Worm (Caenorhabditis elegans) whole organism, midembryonic: ENCODE results near the gene F54B3.4.

Experiments used
- T22C8.4 ChIP-seq: fragments of 200-800 bp; sonication (Bioruptor generic); IDR thresholded peaks from 2 replicates; pipeline ENCODE4 v1.3.6; 2022; ENCODE audit warnings: missing genetic modification characterization, missing compliant biosample characterization
- cog-1 ChIP-seq: sonication (generic microtip); optimal IDR thresholded peaks from 2 replicates; lab custom pipeline; 2016; ENCODE audit warnings: missing genetic modification characterization, missing compliant biosample characterization
- flt-1 ChIP-seq: fragments of 200-800 bp; sonication (Bioruptor generic); IDR thresholded peaks from 2 replicates; pipeline ENCODE4 v1.3.6; 2022; ENCODE audit warnings: missing genetic modification characterization, missing compliant biosample characterization
- klf-2 ChIP-seq: fragments of 200-800 bp; sonication (Bioruptor generic); conservative IDR thresholded peaks from 2 replicates; pipeline ENCODE4 v1.3.6; 2022; ENCODE audit warnings: missing genetic modification reagents, missing genetic modification characterization, missing compliant biosample characterization
- med-1 ChIP-seq: sonication (generic microtip); optimal IDR thresholded peaks from 2 replicates; lab custom pipeline; 2017; ENCODE audit warnings: missing genetic modification characterization, mild to moderate bottlenecking, missing compliant biosample characterization, antibody characterized with exemption, missing genetic modification reagents; ENCODE audit not compliant: insufficient read depth
- ref-1 ChIP-seq: fragments of 200-800 bp; sonication (Bioruptor generic); conservative IDR thresholded peaks from 2 replicates; pipeline ENCODE4 v1.3.6; 2022; ENCODE audit warnings: missing genetic modification reagents, missing genetic modification characterization, missing compliant biosample characterization
- tab-1 ChIP-seq: fragments of 200-800 bp; sonication (Bioruptor generic); IDR thresholded peaks from 2 replicates; pipeline ENCODE4 v1.3.6; 2022; ENCODE audit warnings: missing genetic modification characterization, missing compliant biosample characterization
- ztf-23 ChIP-seq: fragments of 200-800 bp; sonication (Bioruptor generic); IDR thresholded peaks from 2 replicates; pipeline ENCODE4 v1.3.6; 2022; ENCODE audit warnings: missing genetic modification reagents, missing genetic modification characterization, missing compliant biosample characterization
- ztf-29 ChIP-seq: fragments of 200-800 bp; sonication (Bioruptor generic); IDR thresholded peaks from 2 replicates; pipeline ENCODE4 v1.3.6; 2022; ENCODE audit warnings: missing genetic modification reagents, missing genetic modification characterization, missing compliant biosample characterization

Gene F54B3.4

ce11 chrII:10271093-10271492 lies at the start of gene F54B3.4:
TSS of gene F54B3.4 (minus strand) at chrII:10271193.
- no peak for TF ChIP-seq ztf-29
- TF ChIP-seq med-1 (GFP tag; lab: Kevin White, UChicago): no peak
- no peak for TF ChIP-seq flt-1 (GFP tag; lab: Robert Waterston, UW)
- TF ChIP-seq ref-1: no peak
- TF ChIP-seq klf-2 (GFP tag; lab: Robert Waterston, UW): no peak
- TF ChIP-seq T22C8.4 (GFP tag; lab: Robert Waterston, UW): no peak
- TF ChIP-seq tab-1 (GFP tag; lab: Robert Waterston, UW): no peak
- no peak for TF ChIP-seq ztf-23 (GFP tag; lab: Robert Waterston, UW)
- TF ChIP-seq cog-1 (tag; lab: Kevin White, UChicago): no peak

- TF ChIP-seq ztf-29 (no peak), tab-1 (GFP tag; lab: Robert Waterston, UW) (no peak), cog-1 (tag; lab: Kevin White, UChicago) (no peak), flt-1 (GFP tag; lab: Robert Waterston, UW) (no peak), klf-2 (GFP tag; lab: Robert Waterston, UW) (no peak), ref-1 (no peak), med-1 (GFP tag; lab: Kevin White, UChicago) (no peak), ztf-23 (GFP tag; lab: Robert Waterston, UW) (no peak), T22C8.4 (GFP tag; lab: Robert Waterston, UW) (no peak)
These were observed 46.0 kb upstream of the F54B3.4 start, which contains the start of gene M02G9.4 for ce11 chrII:10317007-10317406. TSS of gene M02G9.4 (plus strand) at chrII:10317307.

- no peak for TF ChIP-seq tab-1 (GFP tag; lab: Robert Waterston, UW)
- no peak for TF ChIP-seq ztf-23 (GFP tag; lab: Robert Waterston, UW)
- TF ChIP-seq klf-2 (GFP tag; lab: Robert Waterston, UW): no peak
- TF ChIP-seq ref-1: no peak
- TF ChIP-seq flt-1 (GFP tag; lab: Robert Waterston, UW): no peak
- no peak for TF ChIP-seq med-1 (GFP tag; lab: Kevin White, UChicago)
- TF ChIP-seq T22C8.4 (GFP tag; lab: Robert Waterston, UW): no peak
- no peak for TF ChIP-seq ztf-29
- TF ChIP-seq cog-1 (tag; lab: Kevin White, UChicago): no peak
These were observed 45.1 kb upstream of the F54B3.4 start, which contains the start of gene gcy-5 for ce11 chrII:10316119-10316518. TSS of gene gcy-5 (minus strand) at chrII:10316219.

ce11 chrII:10315252-10315651 lies 44.3 kb upstream of the F54B3.4 start, which contains the start of gene idpp-8:
TSS of gene idpp-8 (plus strand) at chrII:10315552.
- no peak for TF ChIP-seq flt-1 (GFP tag; lab: Robert Waterston, UW)
- TF ChIP-seq med-1 (GFP tag; lab: Kevin White, UChicago): no peak
- no peak for TF ChIP-seq ref-1
- no peak for TF ChIP-seq ztf-23 (GFP tag; lab: Robert Waterston, UW)
- no peak for TF ChIP-seq tab-1 (GFP tag; lab: Robert Waterston, UW)
- TF ChIP-seq ztf-29: no peak
- TF ChIP-seq cog-1 (tag; lab: Kevin White, UChicago): no peak

- no peak for TF ChIP-seq ref-1
- no peak for TF ChIP-seq tab-1 (GFP tag; lab: Robert Waterston, UW)
- no peak for TF ChIP-seq T22C8.4 (GFP tag; lab: Robert Waterston, UW)
These were observed 41.0 kb upstream of the F54B3.4 start, which contains the start of gene srlf-34 for ce11 chrII:10311973-10312372. TSS of gene srlf-34 (plus strand) at chrII:10312293.

ce11 chrII:10309337-10309736 lies 38.3 kb upstream of the F54B3.4 start, which contains the start of gene ZK970.8:
TSS of gene ZK970.8 (plus strand) at chrII:10309637.
- TF ChIP-seq ref-1: no peak
- TF ChIP-seq med-1 (GFP tag; lab: Kevin White, UChicago): no peak
- no peak for TF ChIP-seq ztf-23 (GFP tag; lab: Robert Waterston, UW)
- no peak for TF ChIP-seq tab-1 (GFP tag; lab: Robert Waterston, UW)
- TF ChIP-seq ztf-29: no peak
- no peak for TF ChIP-seq klf-2 (GFP tag; lab: Robert Waterston, UW)
- no peak for TF ChIP-seq T22C8.4 (GFP tag; lab: Robert Waterston, UW)

ce11 chrII:10308726-10309125 lies 37.7 kb upstream of the F54B3.4 start, which contains the start of gene gcy-4:
TSS of gene gcy-4 (minus strand) at chrII:10308826.
- TF ChIP-seq med-1 (GFP tag; lab: Kevin White, UChicago): no peak
- no peak for TF ChIP-seq ztf-29
- no peak for TF ChIP-seq ztf-23 (GFP tag; lab: Robert Waterston, UW)
- TF ChIP-seq cog-1 (tag; lab: Kevin White, UChicago): no peak
- no peak for TF ChIP-seq tab-1 (GFP tag; lab: Robert Waterston, UW)
- TF ChIP-seq T22C8.4 (GFP tag; lab: Robert Waterston, UW): no peak
- TF ChIP-seq klf-2 (GFP tag; lab: Robert Waterston, UW): no peak
- no peak for TF ChIP-seq ref-1
- no peak for TF ChIP-seq flt-1 (GFP tag; lab: Robert Waterston, UW)

ce11 chrII:10304736-10305135 lies 33.7 kb upstream of the F54B3.4 start:
- TF ChIP-seq ztf-23 (GFP tag; lab: Robert Waterston, UW): 0 out of 2 replicates have a peak, but pooled peaks have one; percentile 34
- TF ChIP-seq tab-1 (GFP tag; lab: Robert Waterston, UW): peak; percentile 78; the same call in 1 of the 2 replicates

ce11 chrII:10303663-10304115 lies 32.7 kb upstream of the F54B3.4 start, which contains the start of gene vha-9:
TSS of gene vha-9 (minus strand) at chrII:10303713.
- TF ChIP-seq flt-1 (GFP tag; lab: Robert Waterston, UW) (no peak), klf-2 (GFP tag; lab: Robert Waterston, UW) (no peak), T22C8.4 (GFP tag; lab: Robert Waterston, UW) (no peak), ztf-29 (no peak), ref-1 (no peak), ztf-23 (GFP tag; lab: Robert Waterston, UW) (no peak), tab-1 (GFP tag; lab: Robert Waterston, UW) (no peak), cog-1 (tag; lab: Kevin White, UChicago) (peak; percentile 7), med-1 (GFP tag; lab: Kevin White, UChicago) (peak; percentile 62)

- no peak for TF ChIP-seq T22C8.4 (GFP tag; lab: Robert Waterston, UW)
- TF ChIP-seq tab-1 (GFP tag; lab: Robert Waterston, UW): no peak
- TF ChIP-seq med-1 (GFP tag; lab: Kevin White, UChicago): no peak
- TF ChIP-seq ztf-23 (GFP tag; lab: Robert Waterston, UW): no peak
- TF ChIP-seq ref-1: no peak
- no peak for TF ChIP-seq flt-1 (GFP tag; lab: Robert Waterston, UW)
- TF ChIP-seq ztf-29: no peak
- no peak for TF ChIP-seq cog-1 (tag; lab: Kevin White, UChicago)
- TF ChIP-seq klf-2 (GFP tag; lab: Robert Waterston, UW): no peak
These were observed 31.7 kb upstream of the F54B3.4 start, which contains the start of gene clpp-1 for ce11 chrII:10302646-10303045. TSS of gene clpp-1 (minus strand) at chrII:10302842.
